Fruit fly (Drosophila melanogaster) whole organism, adult: ENCODE measurements around the gene CG17292.

Experiments
- CG11617 ChIP-seq: fragments of 200-800 bp; sonication (Bioruptor generic); optimal IDR thresholded peaks from 2 replicates; lab custom pipeline; 2017; ENCODE audit warnings: mild to moderate bottlenecking, missing biosample characterization, missing genetic modification reagents, missing genetic modification characterization
- Hr96 ChIP-seq: fragments of 200-800 bp; sonication (Bioruptor generic); optimal IDR thresholded peaks from 2 replicates; lab custom pipeline; 2016; ENCODE audit warnings: missing biosample characterization, missing genetic modification characterization

dm6 chr2L:8362273-8362954 is 7.8 kb upstream of the CG17292 start, which contains the start of gene CG7627:
- TF ChIP-seq CG11617 (peak; percentile 81), Hr96 (GFP tag; lab: Kevin White, UChicago) (peak; percentile 85)
